Worm (Caenorhabditis elegans): Measurements from ENCODE around the gene Y1B5A.1.

DNA sequence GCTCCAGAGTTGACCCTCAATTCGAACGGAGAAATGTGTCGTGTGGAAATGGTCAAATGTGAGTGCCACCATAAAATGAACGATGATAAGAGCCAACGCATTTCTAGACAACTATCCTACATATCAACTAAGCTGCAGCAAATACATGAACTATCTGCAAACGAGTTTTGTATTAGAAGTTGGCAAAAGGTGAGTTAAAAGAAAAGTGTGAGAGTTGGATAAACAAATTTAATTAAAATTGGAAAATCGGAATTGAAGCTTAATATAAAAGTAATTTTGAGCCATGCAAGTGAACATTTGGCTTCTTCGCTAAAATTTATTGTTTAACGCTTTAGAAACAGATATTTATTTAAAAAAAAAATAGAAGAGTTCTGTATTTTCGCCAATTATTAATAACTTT, 49.2 kb upstream of the Y1B5A.1 start, which contains the start of gene cest-19:
- no peak for TF ChIP-seq lin-15B (tag; optimal IDR thresholded peaks at IDR 0.05)
- TF ChIP-seq ztf-11 (tag; optimal IDR thresholded peaks at IDR 0.05) = no peak
- no peak for TF ChIP-seq pqm-1 (tag; optimal IDR thresholded peaks at IDR 0.05)
- no peak for TF ChIP-seq nhr-25 (tag; optimal IDR thresholded peaks at IDR 0.05)
- no peak for TF ChIP-seq fkh-10 (GFP tag; optimal IDR thresholded peaks at IDR 0.05)
- no peak for TF ChIP-seq nhr-11 (tag; optimal IDR thresholded peaks at IDR 0.05)
- TF ChIP-seq ZK546.5 (tag; optimal IDR thresholded peaks at IDR 0.05) = no peak
- no peak for TF ChIP-seq nhr-237 (tag; optimal IDR thresholded peaks at IDR 0.05)
- no peak for TF ChIP-seq egl-27 (tag; optimal IDR thresholded peaks at IDR 0.05)
- TF ChIP-seq ceh-82 (tag; optimal IDR thresholded peaks at IDR 0.05) = no peak

All from whole organism, L3 larva.